Fruit fly (Drosophila melanogaster): ENCODE results near the gene CG1635.

DNA sequence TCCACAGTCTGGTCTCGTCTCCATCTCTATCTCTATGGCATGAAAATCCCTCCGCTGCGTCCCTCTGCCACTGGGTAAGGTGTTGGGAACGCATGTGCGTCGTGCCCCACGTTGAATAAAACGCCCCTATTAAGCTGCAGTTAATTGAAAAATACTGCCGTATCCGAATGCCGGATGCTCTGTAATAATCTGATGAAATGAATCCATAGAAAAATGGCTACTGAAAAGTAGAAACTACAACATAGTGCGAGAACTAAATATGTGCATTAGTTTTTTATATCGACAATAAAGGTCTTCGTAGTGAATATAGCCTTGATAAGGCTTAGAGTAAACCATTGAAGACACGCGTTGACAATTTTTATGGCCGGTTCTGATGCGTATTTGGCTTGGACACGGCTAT lies 21.7 kb upstream of the CG1635 start:
- no peak for TF ChIP-seq EcR (GFP tag; optimal IDR thresholded peaks at IDR 0.05)
- TF ChIP-seq pan (optimal IDR thresholded peaks at IDR 0.05) = no peak
- no peak for TF ChIP-seq psq (optimal IDR thresholded peaks at IDR 0.05)
- no peak for TF ChIP-seq CG8478 (optimal IDR thresholded peaks at IDR 0.05)
- no peak for TF ChIP-seq Dll (optimal IDR thresholded peaks at IDR 0.05)

Data from whole organism.